Worm (Caenorhabditis elegans) whole organism, L4 larva: ENCODE measurements around the gene srsx-2.

Source experiments
- daf-12 ChIP-seq: fragments of 150-350 bp; optimal IDR thresholded peaks from 2 replicates; lab custom pipeline; 2014; ENCODE audit warnings: missing biosample characterization, missing genetic modification reagents, missing genetic modification characterization
- daf-16 ChIP-seq, 3 experiments: sonication (generic microtip); optimal IDR thresholded peaks; 2 replicates each; lab custom pipeline; 2016 to 2017; ENCODE audit warnings: missing genetic modification characterization in 3 of 3, missing genetic modification reagents in 3 of 3, mild to moderate bottlenecking in 2 of 3, missing compliant biosample characterization in 2 of 3, missing biosample characterization in 1 of 3, moderate library complexity in 1 of 3
- dpl-1 ChIP-seq: fragments of 150-350 bp; optimal IDR thresholded peaks from 2 replicates; lab custom pipeline; 2014; ENCODE audit warnings: missing biosample characterization, missing genetic modification reagents, missing genetic modification characterization
- egl-27 ChIP-seq: sonication (generic microtip); optimal IDR thresholded peaks from 3 replicates; lab custom pipeline; 2017; ENCODE audit warnings: missing biosample characterization, missing genetic modification reagents, missing genetic modification characterization
- hmg-1.1 ChIP-seq: fragments of 200-800 bp; sonication (Bioruptor generic); IDR thresholded peaks from 2 replicates; pipeline ENCODE4 v1.3.6; 2022; ENCODE audit warnings: missing genetic modification reagents, missing genetic modification characterization, missing compliant biosample characterization
- nhr-28 ChIP-seq: fragments of 150-350 bp; optimal IDR thresholded peaks from 2 replicates; lab custom pipeline; 2014; ENCODE audit warnings: missing biosample characterization, missing genetic modification characterization
- pha-4 ChIP-seq, 2 experiments: fragments of 150-350 bp in 1 of 2; fragments of 200-800 bp in 1 of 2; sonication (Bioruptor generic) in 1 of 2; IDR thresholded peaks in 1 of 2; optimal IDR thresholded peaks in 1 of 2; 2 replicates each; pipeline versions ENCODE4 v1.3.6 to Lab custom; 2014 to 2022; ENCODE audit warnings: missing genetic modification characterization in 2 of 2, missing genetic modification reagents in 2 of 2, missing biosample characterization in 1 of 2, missing compliant biosample characterization in 1 of 2
- unc-62 ChIP-seq, 3 experiments: fragments of 150-350 bp in 1 of 3; sonication (generic microtip); optimal IDR thresholded peaks in 2 of 3; peaks in 1 of 3; 1 replicate in 1 of 3; 2 replicates in 2 of 3; lab custom pipeline; 2014 to 2017; ENCODE audit warnings: missing biosample characterization in 3 of 3, missing genetic modification characterization in 3 of 3, missing genetic modification reagents in 3 of 3, missing genotype in 1 of 3

DNA sequence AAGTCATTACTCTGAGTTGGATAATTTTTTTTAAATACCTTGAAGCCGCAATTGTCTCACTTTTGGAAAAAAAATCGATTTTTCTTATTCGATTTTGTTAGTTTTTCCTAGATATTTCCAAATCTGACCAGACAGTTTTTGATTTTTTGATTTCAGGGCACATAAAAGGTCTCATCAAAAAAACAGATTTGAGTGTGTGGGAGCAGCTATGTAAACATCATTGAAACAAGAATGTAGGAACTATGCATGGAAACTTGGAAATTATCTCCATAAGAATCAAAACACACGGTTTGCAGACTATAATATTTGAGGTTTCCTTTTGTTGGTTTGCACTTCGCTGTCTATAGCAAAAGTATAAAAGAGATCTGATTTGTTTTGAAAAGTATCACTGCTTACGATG lies 47.8 kb upstream of the srsx-2 start, which contains the start of gene scl-24:
- TF ChIP-seq daf-12 (tag; lab: Kevin White, UChicago): no peak
- TF ChIP-seq pha-4 (GFP tag; IDR thresholded peaks at IDR 0.05; lab: Robert Waterston, UW): no peak
- no peak for TF ChIP-seq pha-4 (tag; optimal IDR thresholded peaks at IDR 0.05; lab: Kevin White, UChicago)
- TF ChIP-seq dpl-1 (GFP tag; lab: Kevin White, UChicago): no peak
- no peak for TF ChIP-seq nhr-28 (tag; lab: Kevin White, UChicago)
- no peak for TF ChIP-seq unc-62 (GFP tag; optimal IDR thresholded peaks at IDR 0.05 in 1 of 2; lab: Kevin White, UChicago)
- no peak for TF ChIP-seq unc-62 (tag; optimal IDR thresholded peaks at IDR 0.05; lab: Kevin White, UChicago)
- no peak for TF ChIP-seq egl-27 (tag; lab: Kevin White, UChicago)
- TF ChIP-seq hmg-1.1 (GFP tag; lab: Robert Waterston, UW): no peak
- no peak for TF ChIP-seq daf-16 (GFP tag; optimal IDR thresholded peaks at IDR 0.05; lab: Kevin White, UChicago)
- no peak for TF ChIP-seq daf-16 (tag; optimal IDR thresholded peaks at IDR 0.05; lab: Kevin White, UChicago)
